Fruit fly (Drosophila melanogaster): ENCODE data around the gene ase.

Gene ase

DNA sequence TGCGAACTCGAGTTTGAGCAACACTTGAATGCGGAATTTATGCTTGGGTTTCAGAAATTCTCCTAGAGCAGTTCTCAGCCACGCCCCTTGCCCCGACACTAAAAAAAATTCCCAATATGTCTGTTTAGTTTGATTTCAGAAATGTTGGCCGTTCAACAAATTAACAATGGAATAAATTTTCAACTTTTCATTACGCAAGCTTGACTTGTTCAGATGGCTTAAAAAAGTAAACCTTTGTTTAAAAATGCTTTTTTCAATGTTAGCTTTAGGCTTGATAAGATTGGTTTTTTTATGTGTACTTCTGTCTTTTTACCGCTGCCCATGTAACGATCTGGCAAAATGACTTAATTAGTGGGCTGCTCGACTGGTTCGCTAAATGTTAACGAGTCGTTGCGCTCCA is 7.8 kb upstream of the ase start:
- TF ChIP-seq foxo (GFP tag; optimal IDR thresholded peaks at IDR 0.05) (no peak), jim (GFP tag; optimal IDR thresholded peaks at IDR 0.05) (no peak), CrebA (GFP tag; optimal IDR thresholded peaks at IDR 0.05; ENCODE audit: borderline replicate concordance) (no peak), Hr83 (GFP tag; optimal IDR thresholded peaks at IDR 0.05; ENCODE audit: poor library complexity, severe bottlenecking) (no peak), lola (GFP tag; optimal IDR thresholded peaks at IDR 0.05) (no peak), Mio (GFP tag; optimal IDR thresholded peaks at IDR 0.05) (no peak), sage (GFP tag; optimal IDR thresholded peaks at IDR 0.05) (no peak), Hnf4 (GFP tag; optimal IDR thresholded peaks at IDR 0.05) (no peak), GATAd (GFP tag; optimal IDR thresholded peaks at IDR 0.05) (no peak), dsf (GFP tag; optimal IDR thresholded peaks at IDR 0.05; ENCODE audit: borderline replicate concordance) (no peak), CG32264 (GFP tag; optimal IDR thresholded peaks at IDR 0.05) (no peak), Sp1 (GFP tag; optimal IDR thresholded peaks at IDR 0.05) (no peak), tai (GFP tag; optimal IDR thresholded peaks at IDR 0.05) (no peak), Rel (GFP tag; optimal IDR thresholded peaks at IDR 0.05) (no peak), Rel (tag; optimal IDR thresholded peaks at IDR 0.05) (no peak)

DNA sequence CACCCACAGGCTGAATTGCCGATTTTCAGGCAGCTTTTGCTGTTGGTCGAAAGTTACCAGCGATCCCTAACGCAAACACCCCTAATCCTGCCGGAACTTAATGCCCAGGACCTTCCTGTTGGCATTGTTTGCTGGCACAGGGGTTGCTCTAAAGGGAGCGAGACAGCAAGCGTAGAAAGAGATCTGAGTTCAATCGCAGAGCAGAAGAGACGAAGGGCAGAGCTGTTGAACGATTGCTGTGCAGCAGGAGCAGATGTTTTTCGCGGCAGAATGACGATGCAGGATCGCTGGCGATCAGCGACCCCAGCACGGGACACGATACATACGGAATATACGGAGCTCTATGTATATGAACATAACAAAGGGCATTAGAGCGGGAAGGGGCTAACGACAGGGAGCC is 3.6 kb upstream of the ase start:
- TF ChIP-seq brk (GFP tag; optimal IDR thresholded peaks at IDR 0.05) (no peak), OdsH (GFP tag; optimal IDR thresholded peaks at IDR 0.05) (no peak), sv (GFP tag; optimal IDR thresholded peaks at IDR 0.05) (no peak), tai (GFP tag; optimal IDR thresholded peaks at IDR 0.05) (no peak), br (GFP tag; optimal IDR thresholded peaks at IDR 0.05) (no peak), N (GFP tag; optimal IDR thresholded peaks at IDR 0.05) (no peak), sage (GFP tag; optimal IDR thresholded peaks at IDR 0.05) (no peak), Dfd (GFP tag; optimal IDR thresholded peaks at IDR 0.05) (no peak), lola (GFP tag; optimal IDR thresholded peaks at IDR 0.05) (no peak), Mio (GFP tag; optimal IDR thresholded peaks at IDR 0.05) (no peak), CG9705 (GFP tag; optimal IDR thresholded peaks at IDR 0.05) (no peak), Sp1 (GFP tag; optimal IDR thresholded peaks at IDR 0.05) (no peak), jim (GFP tag; optimal IDR thresholded peaks at IDR 0.05) (no peak), dmrt93B (GFP tag; optimal IDR thresholded peaks at IDR 0.05) (no peak), woc (GFP tag; optimal IDR thresholded peaks at IDR 0.05) (no peak), HLH106 (tag; optimal IDR thresholded peaks at IDR 0.05) (no peak), dl (GFP tag; optimal IDR thresholded peaks at IDR 0.05; ENCODE audit: insufficient read depth in 1 of 2, partially characterized antibody in 2 of 2) (no peak)

DNA sequence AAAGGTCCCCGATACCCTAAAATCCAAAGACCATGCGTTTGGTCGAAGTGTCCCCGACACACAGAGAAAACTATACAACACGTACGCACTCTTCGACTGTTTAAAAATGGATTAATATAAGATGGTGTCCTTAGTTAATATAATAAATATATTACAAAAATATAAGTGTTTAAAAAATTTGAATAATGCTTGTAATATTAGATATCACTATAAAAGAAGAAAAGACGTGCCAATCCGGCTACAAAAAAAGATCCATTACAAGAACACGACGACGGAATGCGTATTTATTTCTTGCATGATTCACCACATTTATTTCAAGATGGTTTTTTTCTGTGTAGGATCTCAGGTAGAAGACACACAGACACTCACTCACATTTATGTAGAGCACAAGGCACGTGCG is 2.7 kb upstream of the ase start:
- TF ChIP-seq foxo (GFP tag; optimal IDR thresholded peaks at IDR 0.05) (peak in 1 of 2 experiments; percentile 33), woc (GFP tag; optimal IDR thresholded peaks at IDR 0.05) (no peak), Hr78 (GFP tag; optimal IDR thresholded peaks at IDR 0.05) (no peak), Sp1 (GFP tag; optimal IDR thresholded peaks at IDR 0.05) (no peak), brk (GFP tag; optimal IDR thresholded peaks at IDR 0.05) (no peak), psq (GFP tag; optimal IDR thresholded peaks at IDR 0.05) (peak; percentile 3), pan (optimal IDR thresholded peaks at IDR 0.05) (no peak), fru (GFP tag; optimal IDR thresholded peaks at IDR 0.05) (no peak), HLH106 (tag; optimal IDR thresholded peaks at IDR 0.05) (no peak), ey (GFP tag; optimal IDR thresholded peaks at IDR 0.05) (no peak), CrebA (GFP tag; optimal IDR thresholded peaks at IDR 0.05; ENCODE audit: borderline replicate concordance) (no peak), jim (GFP tag; optimal IDR thresholded peaks at IDR 0.05) (no peak), Rel (GFP tag; optimal IDR thresholded peaks at IDR 0.05) (no peak), Rel (tag; optimal IDR thresholded peaks at IDR 0.05) (no peak), CG32264 (GFP tag; optimal IDR thresholded peaks at IDR 0.05) (no peak)

DNA sequence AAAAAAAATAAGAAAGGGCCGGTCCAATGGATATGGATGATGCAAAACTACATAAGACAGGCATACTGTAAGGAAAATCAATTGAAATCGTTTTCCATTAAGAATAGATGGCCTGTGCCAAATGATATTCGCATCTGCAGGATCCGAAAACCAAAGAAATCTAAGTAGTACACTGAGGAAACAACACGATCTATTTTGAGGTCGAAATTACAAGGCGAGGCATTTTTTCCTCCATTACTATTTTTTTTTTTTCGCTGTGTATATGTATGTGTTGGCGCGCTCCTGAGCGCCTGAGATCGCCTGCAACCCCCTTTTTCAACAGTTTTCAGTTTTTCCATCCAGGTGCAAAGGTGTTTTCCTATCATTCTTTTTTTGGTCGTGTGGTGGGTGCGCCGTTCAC is 3.4 kb downstream of the ase start:
- TF ChIP-seq Mio (GFP tag; optimal IDR thresholded peaks at IDR 0.05) (no peak), Vsx2 (GFP tag; optimal IDR thresholded peaks at IDR 0.05; ENCODE audit: partially characterized antibody) (no peak), foxo (GFP tag; optimal IDR thresholded peaks at IDR 0.05) (no peak)

DNA sequence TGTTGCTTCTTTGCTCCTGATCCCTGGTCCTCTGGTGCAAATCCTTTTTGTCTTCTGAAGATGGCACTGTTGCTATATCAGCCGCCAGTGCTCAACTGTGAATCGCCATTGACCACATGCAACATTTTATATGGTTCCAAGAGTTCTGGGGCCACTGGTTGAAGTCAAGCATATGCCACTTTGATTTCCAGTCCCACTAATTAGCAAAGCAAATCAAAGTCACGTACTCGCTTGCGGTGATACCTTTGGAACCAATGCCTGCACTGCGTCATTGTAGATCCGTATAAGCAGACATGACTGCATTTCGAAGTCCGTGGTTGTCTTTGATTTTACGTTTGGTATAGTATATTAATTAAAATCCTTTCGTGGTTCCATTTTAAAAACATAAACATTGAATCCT is 8.7 kb downstream of the ase start, which contains the start of gene Cyp4g1:
Gene Cyp4g1 (minus strand): TSS at position 101 of the 400 bp plus-strand sequence.
- TF ChIP-seq ey (GFP tag; optimal IDR thresholded peaks at IDR 0.05) (no peak), CG9705 (GFP tag; optimal IDR thresholded peaks at IDR 0.05) (no peak), Mio (GFP tag; optimal IDR thresholded peaks at IDR 0.05) (no peak), Myc (optimal IDR thresholded peaks at IDR 0.05) (no peak), foxo (GFP tag; optimal IDR thresholded peaks at IDR 0.05) (no peak), usp (GFP tag; optimal IDR thresholded peaks at IDR 0.05) (no peak)
